Worm (Caenorhabditis elegans) whole organism, midembryonic: ENCODE results near the gene F21D9.1.

ENCODE experiments used
- T22C8.4 ChIP-seq: fragments of 200-800 bp; sonication (Bioruptor generic); IDR thresholded peaks from 2 replicates; pipeline ENCODE4 v1.3.6; 2022; ENCODE audit warnings: missing genetic modification characterization, missing compliant biosample characterization
- cog-1 ChIP-seq: sonication (generic microtip); optimal IDR thresholded peaks from 2 replicates; lab custom pipeline; 2016; ENCODE audit warnings: missing genetic modification characterization, missing compliant biosample characterization
- flt-1 ChIP-seq: fragments of 200-800 bp; sonication (Bioruptor generic); IDR thresholded peaks from 2 replicates; pipeline ENCODE4 v1.3.6; 2022; ENCODE audit warnings: missing genetic modification characterization, missing compliant biosample characterization
- klf-2 ChIP-seq: fragments of 200-800 bp; sonication (Bioruptor generic); conservative IDR thresholded peaks from 2 replicates; pipeline ENCODE4 v1.3.6; 2022; ENCODE audit warnings: missing genetic modification reagents, missing genetic modification characterization, missing compliant biosample characterization
- med-1 ChIP-seq: sonication (generic microtip); optimal IDR thresholded peaks from 2 replicates; lab custom pipeline; 2017; ENCODE audit warnings: missing genetic modification characterization, mild to moderate bottlenecking, missing compliant biosample characterization, antibody characterized with exemption, missing genetic modification reagents; ENCODE audit not compliant: insufficient read depth
- ref-1 ChIP-seq: fragments of 200-800 bp; sonication (Bioruptor generic); conservative IDR thresholded peaks from 2 replicates; pipeline ENCODE4 v1.3.6; 2022; ENCODE audit warnings: missing genetic modification reagents, missing genetic modification characterization, missing compliant biosample characterization
- tab-1 ChIP-seq: fragments of 200-800 bp; sonication (Bioruptor generic); IDR thresholded peaks from 2 replicates; pipeline ENCODE4 v1.3.6; 2022; ENCODE audit warnings: missing genetic modification characterization, missing compliant biosample characterization
- ztf-23 ChIP-seq: fragments of 200-800 bp; sonication (Bioruptor generic); IDR thresholded peaks from 2 replicates; pipeline ENCODE4 v1.3.6; 2022; ENCODE audit warnings: missing genetic modification reagents, missing genetic modification characterization, missing compliant biosample characterization
- ztf-29 ChIP-seq: fragments of 200-800 bp; sonication (Bioruptor generic); IDR thresholded peaks from 2 replicates; pipeline ENCODE4 v1.3.6; 2022; ENCODE audit warnings: missing genetic modification reagents, missing genetic modification characterization, missing compliant biosample characterization

F21D9.1 gene

ce11 chrV:19253520-19253919, 10.7 kb upstream of the F21D9.1 start, which contains the start of gene F21D9.4:
Gene F21D9.4 (plus strand): TSS chrV:19253820.
- no peak for TF ChIP-seq tab-1 (GFP tag; lab: Robert Waterston, UW)
- no peak for TF ChIP-seq med-1 (GFP tag; lab: Kevin White, UChicago)
- TF ChIP-seq ztf-23 (GFP tag; lab: Robert Waterston, UW): no peak
- TF ChIP-seq klf-2 (GFP tag; lab: Robert Waterston, UW): no peak
- no peak for TF ChIP-seq flt-1 (GFP tag; lab: Robert Waterston, UW)
- TF ChIP-seq ztf-29 (GFP tag; lab: Robert Waterston, UW): no peak
- TF ChIP-seq T22C8.4 (GFP tag; lab: Robert Waterston, UW): no peak
- no peak for TF ChIP-seq cog-1 (tag; lab: Kevin White, UChicago)
- TF ChIP-seq ref-1 (GFP tag; lab: Robert Waterston, UW): no peak

ce11 chrV:19257653-19258052, 6.6 kb upstream of the F21D9.1 start, which contains the start of gene F21D9.3:
Gene F21D9.3 (minus strand): TSS chrV:19257753.
- TF ChIP-seq tab-1 (GFP tag; lab: Robert Waterston, UW) (no peak), ztf-23 (GFP tag; lab: Robert Waterston, UW) (no peak), flt-1 (GFP tag; lab: Robert Waterston, UW) (no peak), med-1 (GFP tag; lab: Kevin White, UChicago) (no peak), ref-1 (GFP tag; lab: Robert Waterston, UW) (no peak), T22C8.4 (GFP tag; lab: Robert Waterston, UW) (no peak), ztf-29 (GFP tag; lab: Robert Waterston, UW) (no peak), klf-2 (GFP tag; lab: Robert Waterston, UW) (no peak), cog-1 (tag; lab: Kevin White, UChicago) (no peak)

ce11 chrV:19259403-19259802, 4.8 kb upstream of the F21D9.1 start:
- no peak for TF ChIP-seq ref-1 (GFP tag; lab: Robert Waterston, UW)
- TF ChIP-seq T22C8.4 (GFP tag; lab: Robert Waterston, UW): no peak
- no peak for TF ChIP-seq flt-1 (GFP tag; lab: Robert Waterston, UW)
- TF ChIP-seq med-1 (GFP tag; lab: Kevin White, UChicago): no peak
- TF ChIP-seq ztf-29 (GFP tag; lab: Robert Waterston, UW): no peak
- no peak for TF ChIP-seq tab-1 (GFP tag; lab: Robert Waterston, UW)
- TF ChIP-seq ztf-23 (GFP tag; lab: Robert Waterston, UW): no peak
- TF ChIP-seq klf-2 (GFP tag; lab: Robert Waterston, UW): no peak
- TF ChIP-seq cog-1 (tag; lab: Kevin White, UChicago): no peak

ce11 chrV:19260686-19261085, 3.6 kb upstream of the F21D9.1 start:
- TF ChIP-seq ref-1 (GFP tag; lab: Robert Waterston, UW) (no peak), cog-1 (tag; lab: Kevin White, UChicago) (no peak), med-1 (GFP tag; lab: Kevin White, UChicago) (no peak), ztf-29 (GFP tag; lab: Robert Waterston, UW) (no peak), T22C8.4 (GFP tag; lab: Robert Waterston, UW) (no peak), ztf-23 (GFP tag; lab: Robert Waterston, UW) (no peak), klf-2 (GFP tag; lab: Robert Waterston, UW) (no peak), flt-1 (GFP tag; lab: Robert Waterston, UW) (no peak), tab-1 (GFP tag; lab: Robert Waterston, UW) (no peak)

- no peak for TF ChIP-seq med-1 (GFP tag; lab: Kevin White, UChicago)
- TF ChIP-seq tab-1 (GFP tag; lab: Robert Waterston, UW): no peak
- no peak for TF ChIP-seq ref-1 (GFP tag; lab: Robert Waterston, UW)
- no peak for TF ChIP-seq flt-1 (GFP tag; lab: Robert Waterston, UW)
- no peak for TF ChIP-seq T22C8.4 (GFP tag; lab: Robert Waterston, UW)
- TF ChIP-seq cog-1 (tag; lab: Kevin White, UChicago): no peak
- TF ChIP-seq ztf-23 (GFP tag; lab: Robert Waterston, UW): no peak
- TF ChIP-seq klf-2 (GFP tag; lab: Robert Waterston, UW): no peak
Measured at ce11 chrV:19262349-19262748, 1.9 kb upstream of the F21D9.1 start, which contains the start of gene F21D9.2. Gene F21D9.2 (minus strand): TSS chrV:19262449.

- TF ChIP-seq ref-1 (GFP tag; lab: Robert Waterston, UW): no peak
- no peak for TF ChIP-seq T22C8.4 (GFP tag; lab: Robert Waterston, UW)
- TF ChIP-seq ztf-29 (GFP tag; lab: Robert Waterston, UW): no peak
- TF ChIP-seq flt-1 (GFP tag; lab: Robert Waterston, UW): no peak
- TF ChIP-seq tab-1 (GFP tag; lab: Robert Waterston, UW): no peak
- no peak for TF ChIP-seq ztf-23 (GFP tag; lab: Robert Waterston, UW)
Measured at ce11 chrV:19276354-19276753, 12.1 kb downstream of the F21D9.1 start.

- TF ChIP-seq klf-2 (GFP tag; lab: Robert Waterston, UW) (no peak), ref-1 (GFP tag; lab: Robert Waterston, UW) (no peak), med-1 (GFP tag; lab: Kevin White, UChicago) (no peak), cog-1 (tag; lab: Kevin White, UChicago) (no peak), ztf-29 (GFP tag; lab: Robert Waterston, UW) (no peak), T22C8.4 (GFP tag; lab: Robert Waterston, UW) (no peak), tab-1 (GFP tag; lab: Robert Waterston, UW) (no peak), ztf-23 (GFP tag; lab: Robert Waterston, UW) (no peak), flt-1 (GFP tag; lab: Robert Waterston, UW) (no peak)
Measured at ce11 chrV:19278488-19278887, 14.2 kb downstream of the F21D9.1 start.

- TF ChIP-seq klf-2 (GFP tag; lab: Robert Waterston, UW): no peak
- no peak for TF ChIP-seq T22C8.4 (GFP tag; lab: Robert Waterston, UW)
- TF ChIP-seq flt-1 (GFP tag; lab: Robert Waterston, UW): no peak
- TF ChIP-seq cog-1 (tag; lab: Kevin White, UChicago): no peak
- TF ChIP-seq ztf-29 (GFP tag; lab: Robert Waterston, UW): no peak
- TF ChIP-seq ztf-23 (GFP tag; lab: Robert Waterston, UW): no peak
- no peak for TF ChIP-seq med-1 (GFP tag; lab: Kevin White, UChicago)
Measured at ce11 chrV:19279888-19280287, 15.6 kb downstream of the F21D9.1 start, which contains the start of gene F21D9.8. Gene F21D9.8 (minus strand): TSS chrV:19279988.

ce11 chrV:19282314-19282713, 18.1 kb downstream of the F21D9.1 start, which contains the start of gene fbxb-117:
Gene fbxb-117 (plus strand): TSS chrV:19282614.
- TF ChIP-seq klf-2 (GFP tag; lab: Robert Waterston, UW) (no peak), med-1 (GFP tag; lab: Kevin White, UChicago) (no peak), flt-1 (GFP tag; lab: Robert Waterston, UW) (no peak), cog-1 (tag; lab: Kevin White, UChicago) (no peak), tab-1 (GFP tag; lab: Robert Waterston, UW) (no peak), ztf-23 (GFP tag; lab: Robert Waterston, UW) (no peak), T22C8.4 (GFP tag; lab: Robert Waterston, UW) (no peak), ztf-29 (GFP tag; lab: Robert Waterston, UW) (no peak), ref-1 (GFP tag; lab: Robert Waterston, UW) (no peak)
